Fruit fly (Drosophila melanogaster): Measurements from ENCODE around the gene Acer.
A peak's percentile ranks its signal among the peaks of the same experiment; 100 is the strongest.

The Acer gene

dm6 chr2L:8473448-8473847, 48.3 kb upstream of the Acer start (continued):
- TF ChIP-seq CG8359 (GFP tag; optimal IDR thresholded peaks at IDR 0.05; ENCODE audit: borderline replicate concordance), result peak; percentile 40
- no peak for TF ChIP-seq Lpt (GFP tag; optimal IDR thresholded peaks at IDR 0.05)
- no peak for TF ChIP-seq usp (GFP tag; optimal IDR thresholded peaks at IDR 0.05)
- TF ChIP-seq bsh (GFP tag; optimal IDR thresholded peaks at IDR 0.05), result peak; percentile 65 to 83
- no peak for TF ChIP-seq CG4854 (GFP tag; optimal IDR thresholded peaks at IDR 0.05)
- peak; percentile 42 for TF ChIP-seq Oaz (GFP tag; IDR thresholded peaks at IDR 0.05)
- peak; percentile 23 for TF ChIP-seq Hsf (GFP tag; optimal IDR thresholded peaks at IDR 0.05)
- TF ChIP-seq Hr3 (GFP tag; optimal IDR thresholded peaks at IDR 0.05), result peak; percentile 6
- TF ChIP-seq h (optimal IDR thresholded peaks at IDR 0.05), result no peak
- TF ChIP-seq otp (GFP tag; IDR thresholded peaks at IDR 0.05), result peak; percentile 75
- no peak for TF ChIP-seq ato (GFP tag; IDR thresholded peaks at IDR 0.05; ENCODE audit: partially characterized antibody)
- TF ChIP-seq ssp (GFP tag; IDR thresholded peaks at IDR 0.05), result peak; percentile 45; the same call in 1 of the 2 replicates
- TF ChIP-seq Tbp (GFP tag; optimal IDR thresholded peaks at IDR 0.05), result no peak
- TF ChIP-seq p53 (GFP tag; optimal IDR thresholded peaks at IDR 0.05), result no peak
- TF ChIP-seq nom (GFP tag; optimal IDR thresholded peaks at IDR 0.05), result peak; percentile 77
- peak; percentile 45; the same call in 1 of the 2 replicates for TF ChIP-seq klu (GFP tag; IDR thresholded peaks at IDR 0.05)
- TF ChIP-seq cato (GFP tag; optimal IDR thresholded peaks at IDR 0.05; ENCODE audit: borderline replicate concordance), result no peak
- TF ChIP-seq CG14710 (tag; optimal IDR thresholded peaks at IDR 0.05), result peak; percentile 59
- peak; percentile 25 for TF ChIP-seq CG11723 (GFP tag; optimal IDR thresholded peaks at IDR 0.05)
- TF ChIP-seq eve (GFP tag; optimal IDR thresholded peaks at IDR 0.05), result no peak
- TF ChIP-seq NFAT (GFP tag; IDR thresholded peaks at IDR 0.05), result peak; percentile 43; the same call in 1 of the 2 replicates
- no peak for TF ChIP-seq Dp (GFP tag; optimal IDR thresholded peaks at IDR 0.05)
- TF ChIP-seq CG1602 (GFP tag; optimal IDR thresholded peaks at IDR 0.05), result peak; percentile 5
- peak; percentile 69 for TF ChIP-seq CG6689 (GFP tag; IDR thresholded peaks at IDR 0.05)
- TF ChIP-seq danr (GFP tag; IDR thresholded peaks at IDR 0.05), result no peak
- peak; percentile 48 for TF ChIP-seq cwo (GFP tag; optimal IDR thresholded peaks at IDR 0.05)
- no peak for TF ChIP-seq Hand (GFP tag; optimal IDR thresholded peaks at IDR 0.05)
- no peak for TF ChIP-seq ac (GFP tag; optimal IDR thresholded peaks at IDR 0.05)
- TF ChIP-seq grau (tag; optimal IDR thresholded peaks at IDR 0.05), result peak; percentile 27
- TF ChIP-seq CG1647 (GFP tag; optimal IDR thresholded peaks at IDR 0.05), result peak; percentile 19
- TF ChIP-seq CG11398 (GFP tag; optimal IDR thresholded peaks at IDR 0.05), result no peak
- no peak for TF ChIP-seq sim (GFP tag; IDR thresholded peaks at IDR 0.05)
- TF ChIP-seq CG14050 (GFP tag; IDR thresholded peaks at IDR 0.05), result peak; percentile 60
- TF ChIP-seq zfh2 (GFP tag; optimal IDR thresholded peaks at IDR 0.05), result no peak
- TF ChIP-seq Gsc (GFP tag; IDR thresholded peaks at IDR 0.05), result 0 out of 2 replicates have a peak, but pooled peaks have one; percentile 20
- TF ChIP-seq CG15479 (GFP tag; optimal IDR thresholded peaks at IDR 0.05), result no peak
- TF ChIP-seq CG10431 (GFP tag; optimal IDR thresholded peaks at IDR 0.05), result no peak
- TF ChIP-seq gt (GFP tag; IDR thresholded peaks at IDR 0.05), result no peak; the same call in 1 of the 2 replicates
- no peak for TF ChIP-seq Atf-2 (GFP tag; optimal IDR thresholded peaks at IDR 0.05)
- TF ChIP-seq Dll (GFP tag; IDR thresholded peaks at IDR 0.05; ENCODE audit: partially characterized antibody), result no peak
- peak; percentile 72 for TF ChIP-seq stc (GFP tag; IDR thresholded peaks at IDR 0.05)
- peak; percentile 57 for TF ChIP-seq Xbp1 (GFP tag; optimal IDR thresholded peaks at IDR 0.05)
- TF ChIP-seq HmgZ (tag; optimal IDR thresholded peaks at IDR 0.05), result no peak
- TF ChIP-seq CG10462 (GFP tag; optimal IDR thresholded peaks at IDR 0.05), result no peak
- TF ChIP-seq CG4617 (GFP tag; optimal IDR thresholded peaks at IDR 0.05; ENCODE audit: borderline replicate concordance), result no peak
- no peak for TF ChIP-seq CG7745 (tag; optimal IDR thresholded peaks at IDR 0.05)
- no peak for TF ChIP-seq nau (GFP tag; optimal IDR thresholded peaks at IDR 0.05)
- TF ChIP-seq CG12071 (GFP tag; optimal IDR thresholded peaks at IDR 0.05), result peak; percentile 32
- no peak for TF ChIP-seq fd64A (GFP tag; optimal IDR thresholded peaks at IDR 0.05)
- TF ChIP-seq B-H2 (GFP tag; optimal IDR thresholded peaks at IDR 0.05), result no peak
- TF ChIP-seq slbo (GFP tag; IDR thresholded peaks at IDR 0.05), result peak; percentile 59
- TF ChIP-seq en (GFP tag; optimal IDR thresholded peaks at IDR 0.05), result no peak
